Worm (Caenorhabditis elegans) whole organism, late embryonic: Measurements from ENCODE around the gene msp-33.

Experiments
- C08G9.2 ChIP-seq: sonication (generic microtip); optimal IDR thresholded peaks from 2 replicates; lab custom pipeline; 2016; ENCODE audit warnings: mild to moderate bottlenecking, missing genetic modification characterization, moderate library complexity, missing compliant biosample characterization
- C38D4.7 ChIP-seq: fragments of 200-800 bp; sonication (Bioruptor generic); optimal IDR thresholded peaks from 2 replicates; lab custom pipeline; 2018; ENCODE audit warnings: mild to moderate bottlenecking, missing genetic modification characterization, moderate library complexity, missing compliant biosample characterization
- T23F11.4 ChIP-seq: fragments of 200-800 bp; sonication (Bioruptor generic); optimal IDR thresholded peaks from 2 replicates; lab custom pipeline; 2018; ENCODE audit warnings: mild to moderate bottlenecking, missing genetic modification characterization, missing compliant biosample characterization
- ceh-22 ChIP-seq: sonication (generic microtip); optimal IDR thresholded peaks from 2 replicates; lab custom pipeline; 2017; ENCODE audit warnings: missing biosample characterization, missing genetic modification characterization
- ceh-24 ChIP-seq: sonication (generic microtip); optimal IDR thresholded peaks from 2 replicates; lab custom pipeline; 2016; ENCODE audit warnings: mild to moderate bottlenecking, missing genetic modification characterization, missing compliant biosample characterization
- ceh-9 ChIP-seq: sonication (generic microtip); optimal IDR thresholded peaks from 2 replicates; lab custom pipeline; 2016; ENCODE audit warnings: mild to moderate bottlenecking, missing genetic modification characterization, inconsistent platforms, missing compliant biosample characterization
- ets-4 ChIP-seq: sonication (generic microtip); optimal IDR thresholded peaks from 2 replicates; lab custom pipeline; 2016; ENCODE audit warnings: missing genetic modification characterization, missing compliant biosample characterization
- hlh-15 ChIP-seq: sonication (generic microtip); optimal IDR thresholded peaks from 2 replicates; lab custom pipeline; 2016; ENCODE audit warnings: missing genetic modification characterization, missing compliant biosample characterization
- unc-55 ChIP-seq: sonication (generic microtip); optimal IDR thresholded peaks from 2 replicates; lab custom pipeline; 2017; ENCODE audit warnings: missing biosample characterization, missing genetic modification reagents, missing genetic modification characterization

DNA sequence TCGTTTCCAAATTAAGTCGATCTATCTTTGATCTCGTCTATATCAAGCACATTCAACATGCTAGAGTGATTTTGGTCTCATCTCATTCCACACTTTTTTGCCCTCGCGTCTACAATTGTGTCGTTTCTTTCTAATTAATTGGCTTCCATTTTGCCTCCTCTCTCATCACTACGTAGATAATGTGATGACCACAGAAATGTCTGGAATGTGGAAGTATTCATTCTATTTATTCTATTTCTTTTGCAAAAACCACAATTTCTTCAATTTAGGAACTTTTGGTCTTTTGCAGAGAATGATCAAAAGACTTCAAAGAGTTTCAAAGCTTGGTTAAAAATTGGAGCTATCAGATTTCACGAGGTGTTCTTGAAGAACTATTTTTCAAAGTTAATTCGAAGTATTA is 23.1 kb upstream of the msp-33 start:
- TF ChIP-seq hlh-15 (tag; lab: Kevin White, UChicago) (no peak), ceh-9 (tag; lab: Kevin White, UChicago) (no peak), ceh-24 (tag; lab: Kevin White, UChicago) (no peak), ets-4 (no peak), unc-55 (GFP tag; lab: Kevin White, UChicago) (no peak), T23F11.4 (no peak), ceh-22 (tag; lab: Kevin White, UChicago) (no peak), C38D4.7 (no peak), C08G9.2 (tag; lab: Kevin White, UChicago) (no peak)
